Worm (Caenorhabditis elegans) whole organism, dauer: Measurements from ENCODE around the gene T28A11.13.

Source experiments
- unc-62 ChIP-seq: sonication (generic microtip); optimal IDR thresholded peaks from 2 replicates; lab custom pipeline; 2017; ENCODE audit warnings: missing biosample characterization, missing genetic modification reagents, missing genetic modification characterization

T28A11.13 gene

DNA sequence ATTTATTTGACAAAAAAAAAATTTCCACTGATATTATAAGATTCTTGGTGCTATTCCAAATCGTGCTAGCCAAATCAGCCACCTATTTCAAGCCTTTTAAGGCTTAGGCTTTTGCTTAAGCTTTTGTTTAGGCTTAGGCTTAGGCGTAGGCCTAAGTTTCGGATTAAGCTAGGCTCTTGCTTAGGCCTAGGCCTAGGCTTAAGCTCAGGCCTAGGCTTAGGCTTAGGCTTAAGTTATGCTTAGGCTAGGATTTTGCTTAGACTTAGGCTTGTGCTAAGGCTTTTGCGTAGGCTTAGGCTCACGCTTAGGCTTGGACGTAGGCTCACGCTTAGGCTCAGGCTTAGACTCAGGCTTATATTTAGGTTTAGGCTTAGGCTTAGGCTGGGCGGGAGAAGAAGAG lies 19.9 kb downstream of the T28A11.13 start:
- no peak for TF ChIP-seq unc-62 (GFP tag; lab: Kevin White, UChicago)

ce11 chrV:3227373-3227772 lies 22.7 kb downstream of the T28A11.13 start, which contains the start of gene K08D9.2:
K08D9.2 (plus strand) TSS chrV:3227673.
- no peak for TF ChIP-seq unc-62 (GFP tag; lab: Kevin White, UChicago)

DNA sequence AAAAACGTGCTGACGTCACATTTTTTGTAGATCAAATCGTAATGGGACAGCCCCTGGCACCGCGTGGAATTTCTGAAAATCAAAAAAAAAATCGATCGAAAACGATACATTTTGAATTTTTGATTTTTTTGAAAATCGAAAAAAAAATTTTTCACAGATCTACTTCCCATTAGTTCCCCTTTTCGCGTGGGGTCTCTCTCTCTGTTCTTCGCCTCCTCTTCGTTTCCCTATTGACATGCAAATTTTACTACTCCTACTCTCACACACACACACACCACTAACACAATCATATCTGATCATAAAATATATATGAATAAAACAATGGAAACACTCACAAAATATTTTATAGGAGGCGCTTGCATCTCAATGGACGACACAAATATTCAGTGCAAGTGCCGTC lies 31.4 kb downstream of the T28A11.13 start:
- no peak for TF ChIP-seq unc-62 (GFP tag; lab: Kevin White, UChicago)

ce11 chrV:3210147-3210546 lies 39.9 kb downstream of the T28A11.13 start, which contains the start of gene apx-1:
apx-1 (plus strand) TSS chrV:3210196.
- TF ChIP-seq unc-62 (GFP tag; lab: Kevin White, UChicago), result no peak

DNA sequence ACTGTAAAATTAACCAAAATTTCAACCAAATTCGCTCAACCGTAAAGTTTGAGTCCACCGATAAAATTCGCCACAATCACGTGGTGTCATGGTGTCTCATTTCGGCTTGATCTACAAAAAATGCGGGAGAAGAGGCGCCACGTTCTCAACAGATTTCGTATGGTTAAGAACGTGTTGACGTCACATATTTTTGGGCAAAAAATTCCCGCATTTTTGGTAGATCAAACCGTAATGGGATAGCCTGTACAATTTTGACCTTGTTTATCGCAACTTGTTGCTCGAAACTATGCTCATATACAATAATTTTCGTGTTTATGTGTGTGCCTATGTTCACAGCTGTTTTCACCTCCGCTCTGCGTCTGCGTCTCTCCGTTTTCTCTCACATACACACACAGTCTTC lies 41.1 kb downstream of the T28A11.13 start:
- no peak for TF ChIP-seq unc-62 (GFP tag; lab: Kevin White, UChicago)

DNA sequence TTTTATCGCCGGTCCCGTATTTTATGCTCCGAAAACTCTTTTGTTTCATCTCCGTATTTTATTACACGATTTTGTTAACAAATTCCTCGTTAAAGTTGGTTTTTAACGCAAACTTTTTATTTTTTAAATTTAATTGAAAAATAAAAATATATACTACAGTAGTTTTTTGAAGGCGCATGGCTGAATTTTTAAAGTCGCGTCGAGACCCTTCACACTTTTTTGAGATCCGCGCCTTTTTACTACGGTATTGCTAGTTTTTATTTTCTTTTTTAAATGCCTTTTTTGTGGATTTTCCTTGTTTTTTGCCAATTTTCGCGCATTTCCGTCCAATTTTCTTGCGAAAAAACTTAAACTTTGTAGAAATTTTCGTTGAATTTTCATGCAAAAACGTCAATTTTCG lies 45.6 kb downstream of the T28A11.13 start:
- no peak for TF ChIP-seq unc-62 (GFP tag; lab: Kevin White, UChicago)

ce11 chrV:3200323-3200722 lies 49.7 kb downstream of the T28A11.13 start, which contains the start of gene K08D9.4:
K08D9.4 (minus strand) TSS chrV:3200423.
- TF ChIP-seq unc-62 (GFP tag; lab: Kevin White, UChicago), result no peak
